Fruit fly (Drosophila melanogaster) whole organism: ENCODE results near the gene Wdfy2.

ENCODE experiments used
- CG8478 ChIP-seq: fragments of >200 bp; optimal IDR thresholded peaks from 2 replicates; lab custom pipeline; 2018; ENCODE audit warnings: inconsistent platforms
- Dll ChIP-seq: fragments of >200 bp; optimal IDR thresholded peaks from 2 replicates; lab custom pipeline; 2017
- EcR ChIP-seq, 2 experiments: fragments of >200 bp; optimal IDR thresholded peaks; 2 replicates each; lab custom pipeline; 2017; ENCODE audit warnings: missing biosample characterization in 2 of 2, missing genetic modification characterization in 2 of 2, missing genetic modification reagents in 2 of 2
- pan ChIP-seq: fragments of >200 bp; optimal IDR thresholded peaks from 2 replicates; lab custom pipeline; 2017
- psq ChIP-seq: fragments of >200 bp; optimal IDR thresholded peaks from 2 replicates; lab custom pipeline; 2017
- usp ChIP-seq: fragments of >200 bp; optimal IDR thresholded peaks from 2 replicates; lab custom pipeline; 2017; ENCODE audit warnings: missing biosample characterization, missing genetic modification characterization, mixed read lengths

Gene Wdfy2

DNA sequence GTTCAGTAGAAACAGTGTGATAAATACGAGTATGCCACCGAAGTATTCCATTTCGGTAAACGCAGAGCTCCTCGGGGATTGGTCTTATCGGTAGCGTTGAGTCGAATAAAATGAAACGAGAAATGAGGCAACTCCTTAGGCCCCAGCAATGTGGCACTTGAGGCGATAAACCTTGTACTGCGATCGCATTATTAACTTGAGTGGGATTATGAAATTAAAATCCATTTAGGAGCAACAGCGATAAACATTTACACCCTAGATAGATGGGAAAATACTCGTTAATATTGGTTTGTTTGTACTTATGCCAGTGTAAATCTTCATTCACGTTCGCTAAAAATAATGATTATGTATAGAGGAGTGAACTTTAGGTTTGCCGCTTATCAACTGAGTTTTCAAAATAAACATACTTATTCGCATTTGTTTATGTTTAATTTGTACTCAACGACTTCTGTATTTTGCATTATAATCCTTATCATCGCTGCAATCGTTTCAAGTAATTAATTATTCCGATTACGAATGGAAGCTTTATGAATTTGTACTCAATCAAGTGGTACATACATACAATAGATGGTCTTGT, 32.9 kb downstream of the Wdfy2 start:
- TF ChIP-seq psq (lab: Kevin White, UChicago) (no peak), CG8478 (lab: Kevin White, UChicago) (no peak), Dll (lab: Kevin White, UChicago) (no peak), pan (lab: Kevin White, UChicago) (no peak), usp (GFP tag; lab: Kevin White, UChicago) (no peak), EcR (GFP tag; optimal IDR thresholded peaks at IDR 0.05; lab: Kevin White, UChicago) (no peak)

DNA sequence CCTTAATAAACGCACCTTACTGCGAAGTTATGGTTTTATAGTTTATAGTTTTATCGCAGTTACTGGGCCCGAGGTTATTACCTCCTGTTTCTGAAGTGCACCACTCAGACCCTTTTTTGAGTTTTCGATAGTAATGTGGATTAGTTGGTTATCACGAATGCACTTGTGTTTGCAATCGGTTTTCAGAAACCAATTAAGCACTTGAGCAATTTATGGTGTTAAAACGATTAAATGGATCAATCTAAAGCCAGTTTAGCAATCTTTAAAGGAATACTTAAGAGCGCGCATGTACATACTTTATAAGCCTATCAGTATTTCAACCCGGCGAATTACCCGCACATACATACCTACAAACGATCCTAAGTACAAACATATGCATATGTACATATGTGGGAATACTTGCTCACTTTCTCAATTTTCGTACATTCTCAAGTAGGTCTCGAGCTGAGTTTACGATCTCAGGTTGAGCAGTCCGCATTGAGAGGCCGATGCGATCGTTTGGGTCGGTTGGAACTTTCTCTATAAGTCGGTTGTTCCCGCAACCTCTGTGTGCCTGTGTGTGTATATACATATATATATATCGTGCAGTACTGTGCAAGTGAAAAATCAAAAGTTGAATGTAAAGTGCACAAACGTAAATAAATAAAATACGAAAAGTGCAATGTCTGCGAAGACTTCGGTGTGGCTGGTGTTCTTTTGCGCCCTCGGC, 34.3 kb downstream of the Wdfy2 start, which contains the start of the genes LManI and LManII:
TSS of gene LManI (minus strand) at position 51 of the 709 bp plus-strand sequence.
TSS of gene LManII (plus strand) at position 468 of the 709 bp plus-strand sequence.
- TF ChIP-seq usp (GFP tag; lab: Kevin White, UChicago) (no peak), EcR (GFP tag; optimal IDR thresholded peaks at IDR 0.05; lab: Kevin White, UChicago) (no peak)

DNA sequence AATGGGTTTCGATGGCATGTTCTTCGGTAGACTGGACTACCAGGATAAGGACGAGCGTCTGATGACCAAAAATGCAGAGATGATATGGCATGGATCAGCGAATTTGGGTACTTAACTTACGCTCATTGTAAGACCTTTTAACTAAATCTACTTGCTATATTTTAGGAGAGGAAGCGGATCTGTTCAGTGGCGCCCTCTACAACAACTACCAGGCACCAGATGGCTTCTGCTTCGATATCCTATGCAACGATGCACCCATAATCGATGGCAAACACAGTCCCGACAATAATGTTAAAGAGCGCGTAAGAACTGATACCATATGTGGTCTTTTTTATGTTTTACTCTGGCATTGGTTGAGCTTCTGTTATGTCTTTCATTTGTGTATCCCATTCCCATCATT, 35.9 kb downstream of the Wdfy2 start:
- no peak for TF ChIP-seq CG8478 (lab: Kevin White, UChicago)
- no peak for TF ChIP-seq EcR (GFP tag; optimal IDR thresholded peaks at IDR 0.05; lab: Kevin White, UChicago)
- TF ChIP-seq Dll (lab: Kevin White, UChicago) = no peak
- TF ChIP-seq usp (GFP tag; lab: Kevin White, UChicago) = no peak
- no peak for TF ChIP-seq psq (lab: Kevin White, UChicago)
- no peak for TF ChIP-seq pan (lab: Kevin White, UChicago)

DNA sequence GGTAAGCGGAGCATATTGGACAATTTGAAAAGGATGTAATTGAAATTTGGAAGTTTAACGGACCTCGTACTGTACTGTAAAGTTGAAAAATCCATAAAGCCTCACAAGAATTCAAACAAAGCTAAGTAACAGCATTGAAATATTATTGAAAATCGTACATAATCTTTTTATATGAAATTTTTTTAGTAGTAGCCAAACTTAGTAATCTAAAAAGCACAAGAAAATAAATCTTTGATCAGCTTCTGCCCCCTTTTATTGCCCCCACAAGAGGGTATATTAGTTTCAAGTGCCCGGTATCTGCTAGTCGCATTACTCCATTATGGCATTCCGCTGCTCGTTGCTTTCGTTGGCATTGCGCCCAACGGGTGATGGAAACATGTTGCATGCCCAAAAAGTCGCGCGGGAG, 43.8 kb downstream of the Wdfy2 start:
- TF ChIP-seq psq (lab: Kevin White, UChicago) (no peak), EcR (GFP tag; optimal IDR thresholded peaks at IDR 0.05; lab: Kevin White, UChicago) (no peak), pan (lab: Kevin White, UChicago) (no peak), Dll (lab: Kevin White, UChicago) (no peak), usp (GFP tag; lab: Kevin White, UChicago) (no peak), CG8478 (lab: Kevin White, UChicago) (no peak)

DNA sequence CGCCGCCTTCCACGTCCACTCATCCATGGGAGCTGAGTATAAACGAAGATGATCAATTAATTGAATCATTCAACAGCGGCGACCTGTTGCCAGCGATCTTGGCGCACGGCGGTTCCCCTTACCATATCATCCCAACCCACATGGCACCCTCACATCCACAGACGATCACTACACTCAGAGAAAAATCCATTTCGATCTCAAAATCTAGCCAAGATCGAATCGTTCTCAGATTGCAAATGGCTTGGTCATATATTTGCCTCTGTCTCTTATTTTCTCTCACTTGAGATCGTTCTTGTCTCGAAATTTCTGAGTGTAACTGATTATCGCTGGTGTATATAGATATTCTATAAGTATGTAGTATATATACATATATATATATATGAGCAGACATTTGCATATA, 45.3 kb downstream of the Wdfy2 start:
- TF ChIP-seq Dll (lab: Kevin White, UChicago) = no peak

DNA sequence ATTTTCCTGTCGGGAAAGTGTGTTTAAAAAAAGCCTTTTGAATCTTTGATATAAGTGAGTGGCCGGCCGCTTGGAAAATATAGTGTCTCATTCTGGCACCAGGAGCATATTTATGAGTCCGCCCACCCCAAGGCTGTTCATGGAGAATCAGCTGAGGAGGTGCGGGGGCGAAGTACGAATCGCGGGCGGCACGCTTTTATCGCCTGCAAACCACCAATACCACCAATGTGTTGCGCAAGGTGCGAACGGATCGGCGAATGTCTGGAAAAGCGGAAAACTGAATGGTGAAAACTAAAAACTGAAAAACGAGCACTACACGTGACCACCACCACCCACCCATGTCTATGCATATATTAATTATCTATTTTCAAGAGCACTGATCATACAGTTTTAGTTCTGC, 45.9 kb downstream of the Wdfy2 start:
- TF ChIP-seq Dll (lab: Kevin White, UChicago) (no peak), psq (lab: Kevin White, UChicago) (no peak), pan (lab: Kevin White, UChicago) (no peak), EcR (GFP tag; optimal IDR thresholded peaks at IDR 0.05; lab: Kevin White, UChicago) (no peak), usp (GFP tag; lab: Kevin White, UChicago) (no peak), CG8478 (lab: Kevin White, UChicago) (no peak)

DNA sequence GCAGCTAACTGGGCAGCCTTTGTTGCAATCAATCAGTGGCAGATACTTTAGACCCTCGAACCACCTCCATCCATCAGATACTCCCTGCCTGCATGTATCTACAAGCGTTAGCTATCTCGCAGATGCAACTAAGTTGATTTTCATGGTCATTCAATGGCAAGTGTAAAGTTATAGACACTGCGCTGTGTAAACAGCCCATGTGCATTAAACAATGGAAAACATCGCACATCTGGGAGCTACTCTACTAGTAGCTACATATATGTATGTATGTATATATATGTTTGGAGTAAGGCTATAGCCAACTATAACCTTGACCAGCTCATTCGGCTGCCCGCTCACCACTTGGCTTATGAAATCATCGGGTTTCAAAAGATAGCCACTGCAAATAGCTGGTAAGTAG, 47.1 kb downstream of the Wdfy2 start:
- no peak for TF ChIP-seq psq (lab: Kevin White, UChicago)
- TF ChIP-seq EcR (GFP tag; optimal IDR thresholded peaks at IDR 0.05; lab: Kevin White, UChicago) = no peak
- no peak for TF ChIP-seq Dll (lab: Kevin White, UChicago)
- TF ChIP-seq CG8478 (lab: Kevin White, UChicago) = no peak
- no peak for TF ChIP-seq pan (lab: Kevin White, UChicago)
- TF ChIP-seq usp (GFP tag; lab: Kevin White, UChicago) = no peak

DNA sequence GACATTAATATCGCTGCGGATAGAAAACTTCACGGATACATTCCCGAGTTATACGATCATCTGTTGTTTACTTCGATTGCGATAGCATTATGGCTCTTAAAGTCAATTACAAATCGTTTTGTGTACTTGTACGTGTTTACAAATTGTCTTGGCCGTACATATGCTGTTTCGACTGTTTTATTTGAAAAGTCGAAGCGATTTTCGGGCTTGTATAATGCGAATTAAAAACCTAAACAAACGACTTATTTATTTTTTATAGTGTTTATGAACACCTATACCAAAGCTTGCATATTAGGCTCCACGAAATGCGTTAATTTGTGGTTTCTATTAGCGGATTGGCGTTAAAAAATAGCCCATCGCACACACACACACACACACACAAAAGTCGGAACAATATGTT, 49.2 kb downstream of the Wdfy2 start:
- no peak for TF ChIP-seq Dll (lab: Kevin White, UChicago)
- no peak for TF ChIP-seq psq (lab: Kevin White, UChicago)
- no peak for TF ChIP-seq pan (lab: Kevin White, UChicago)
- TF ChIP-seq usp (GFP tag; lab: Kevin White, UChicago) = no peak
- no peak for TF ChIP-seq EcR (GFP tag; optimal IDR thresholded peaks at IDR 0.05; lab: Kevin White, UChicago)
- TF ChIP-seq CG8478 (lab: Kevin White, UChicago) = no peak

DNA sequence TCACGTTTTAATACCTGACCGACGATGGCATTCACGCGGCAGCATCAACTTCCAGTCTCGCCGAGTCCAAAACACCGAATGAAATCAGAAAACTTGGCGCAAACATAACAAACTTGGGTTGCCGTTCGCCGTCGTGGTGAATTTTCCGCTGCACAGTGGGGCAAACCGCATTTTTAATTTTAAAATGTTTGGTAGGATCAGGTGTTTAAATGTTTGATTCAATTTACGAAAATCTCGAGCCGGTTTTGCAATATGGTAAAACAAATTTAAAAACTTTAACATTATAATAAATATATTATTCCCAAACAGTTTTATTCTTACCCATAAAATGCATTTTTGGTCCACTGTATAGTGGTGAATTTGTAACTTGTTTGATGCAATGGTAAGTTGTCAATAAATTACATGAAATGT, 51.2 kb downstream of the Wdfy2 start, which contains the start of gene RluA-1:
TSS of gene RluA-1 (minus strand) at position 82 of the 411 bp plus-strand sequence.
- no peak for TF ChIP-seq psq (lab: Kevin White, UChicago)
- no peak for TF ChIP-seq EcR (GFP tag; optimal IDR thresholded peaks at IDR 0.05; lab: Kevin White, UChicago)
- TF ChIP-seq Dll (lab: Kevin White, UChicago) = no peak
- no peak for TF ChIP-seq usp (GFP tag; lab: Kevin White, UChicago)

DNA sequence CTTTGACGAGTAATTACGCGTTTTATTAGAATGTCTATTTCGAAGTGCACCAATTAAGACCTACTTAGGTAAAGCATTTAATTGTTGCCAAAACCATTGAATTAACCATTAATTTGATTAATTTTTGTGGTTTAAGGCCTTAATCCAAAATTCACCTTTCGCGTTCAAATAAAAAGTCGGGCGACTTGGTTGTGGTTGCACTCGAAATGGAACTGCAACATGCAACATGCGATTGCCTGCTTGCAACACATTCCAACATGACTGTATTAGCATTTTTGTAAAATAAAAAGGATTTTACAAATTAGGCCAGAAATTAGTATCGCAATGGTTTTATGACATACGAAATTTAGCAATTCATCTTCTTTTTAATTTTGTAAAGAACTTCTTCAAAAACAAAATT, 51.7 kb downstream of the Wdfy2 start:
- no peak for TF ChIP-seq pan (lab: Kevin White, UChicago)
- TF ChIP-seq EcR (GFP tag; optimal IDR thresholded peaks at IDR 0.05; lab: Kevin White, UChicago) = no peak
- TF ChIP-seq usp (GFP tag; lab: Kevin White, UChicago) = no peak
- no peak for TF ChIP-seq CG8478 (lab: Kevin White, UChicago)
- no peak for TF ChIP-seq Dll (lab: Kevin White, UChicago)
- no peak for TF ChIP-seq psq (lab: Kevin White, UChicago)
